Fruit fly (Drosophila melanogaster): Measurements from ENCODE around the gene CG13924.
A peak's percentile ranks its signal among the peaks of the same experiment; 100 is the strongest.

CG13924 gene

DNA sequence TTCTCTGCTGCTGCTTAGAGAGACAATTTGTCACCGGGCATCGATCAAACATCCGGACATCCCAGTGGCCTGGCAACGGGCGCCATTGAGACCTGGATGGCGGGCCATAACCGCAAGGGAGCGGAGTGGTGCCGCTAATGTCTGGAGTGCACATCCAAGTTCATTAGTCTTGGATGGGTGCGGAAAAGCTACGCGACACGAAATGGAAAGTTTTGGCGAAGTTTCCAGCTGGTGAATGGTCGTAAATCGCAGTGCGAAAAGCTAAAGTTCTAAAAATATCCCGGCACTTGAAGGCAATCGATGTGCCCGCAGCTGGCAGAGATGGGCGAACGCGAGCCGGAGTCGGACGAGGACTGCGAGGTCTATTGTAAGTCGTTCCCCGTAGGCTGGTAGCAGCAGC lies at the start of gene CG13924:
CG13924 (plus strand) TSS at position 301 of the 400 bp plus-strand sequence.
- TF ChIP-seq CG17801 (GFP tag; optimal IDR thresholded peaks at IDR 0.05; ENCODE audit: partially characterized antibody): no peak

DNA sequence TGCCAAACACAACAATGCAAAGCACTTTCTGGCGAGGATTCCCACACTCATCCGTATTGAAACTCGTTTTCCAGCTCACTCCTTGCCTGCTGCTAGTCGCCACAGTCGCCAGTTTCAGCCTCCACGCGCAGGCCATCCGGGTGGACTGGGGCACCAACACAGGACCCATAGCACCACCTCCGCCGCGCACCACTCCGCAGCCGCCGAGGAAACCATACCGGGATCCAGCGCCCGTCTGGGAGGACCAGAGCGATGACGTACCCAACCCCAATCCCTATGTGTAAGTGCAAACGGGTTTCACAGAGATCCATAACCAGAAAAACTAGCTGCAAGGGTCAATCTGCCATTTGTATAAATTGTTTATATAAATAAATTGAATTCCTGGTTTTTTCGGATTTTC lies 48.7 kb upstream of the CG13924 start:
- no peak for TF ChIP-seq CG17801 (GFP tag; optimal IDR thresholded peaks at IDR 0.05; ENCODE audit: partially characterized antibody)

dm6 chr3L:1822365-1822764 lies 47.5 kb upstream of the CG13924 start:
- no peak for TF ChIP-seq CG17801 (GFP tag; optimal IDR thresholded peaks at IDR 0.05; ENCODE audit: partially characterized antibody)

dm6 chr3L:1827809-1828371 lies 41.9 kb upstream of the CG13924 start:
- no peak for TF ChIP-seq CG17801 (GFP tag; optimal IDR thresholded peaks at IDR 0.05; ENCODE audit: partially characterized antibody)

DNA sequence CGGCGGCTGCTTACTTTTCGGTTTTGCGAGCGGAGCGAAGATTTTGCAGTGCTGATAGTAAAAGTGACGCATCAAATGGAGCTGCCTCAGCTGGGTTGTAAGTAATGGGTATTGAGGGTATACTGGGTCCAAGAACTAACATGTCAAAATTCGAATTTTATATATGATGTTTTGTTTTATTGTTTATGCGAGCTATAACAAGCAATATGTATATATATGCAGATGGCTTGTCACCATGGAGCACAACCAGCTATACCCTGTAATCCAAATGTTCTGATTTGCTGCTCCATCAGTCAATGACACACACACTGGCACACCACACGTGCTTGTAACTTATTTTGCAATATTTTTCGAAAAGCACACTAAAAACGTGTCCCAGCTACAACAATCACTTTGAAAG lies 40.3 kb upstream of the CG13924 start:
- no peak for TF ChIP-seq CG17801 (GFP tag; optimal IDR thresholded peaks at IDR 0.05; ENCODE audit: partially characterized antibody)

DNA sequence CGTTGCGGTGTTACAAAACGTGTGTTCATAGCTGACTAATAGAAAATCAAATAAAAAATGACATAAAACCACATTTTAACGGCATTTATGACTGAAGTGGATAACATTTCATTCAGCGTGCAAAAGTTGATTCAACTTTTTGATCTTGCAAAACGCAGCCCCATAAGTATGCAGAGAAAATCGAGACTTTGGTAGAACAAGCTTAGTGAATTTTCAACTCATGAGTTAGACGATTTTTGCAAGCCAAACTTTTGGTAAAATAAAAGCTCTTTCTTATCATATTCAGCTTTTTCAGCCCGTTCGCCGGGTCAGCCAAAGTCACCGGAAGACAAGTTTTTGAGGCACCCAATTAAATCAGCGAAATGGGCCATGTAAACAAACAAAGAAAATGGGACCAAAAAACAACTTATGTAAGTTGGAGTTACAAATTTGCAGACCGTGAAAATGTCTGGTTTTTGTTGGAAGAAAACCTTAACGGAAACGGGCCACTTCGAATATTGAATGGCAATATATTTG lies 38.0 kb upstream of the CG13924 start, which contains the start of gene Cpr62Ba:
Cpr62Ba (minus strand) TSS at position 31 of the 516 bp plus-strand sequence.
- no peak for TF ChIP-seq CG17801 (GFP tag; optimal IDR thresholded peaks at IDR 0.05; ENCODE audit: partially characterized antibody)

- no peak for TF ChIP-seq CG17801 (GFP tag; optimal IDR thresholded peaks at IDR 0.05; ENCODE audit: partially characterized antibody)
Observed at dm6 chr3L:1835064-1835463, 34.8 kb upstream of the CG13924 start, which contains the start of gene Cpr62Bb. Gene Cpr62Bb, minus strand, starts transcription at chr3L:1835164.

- no peak for TF ChIP-seq CG17801 (GFP tag; optimal IDR thresholded peaks at IDR 0.05; ENCODE audit: partially characterized antibody)
Observed at dm6 chr3L:1841984-1842383, 27.8 kb upstream of the CG13924 start, which contains the start of gene Cpr62Bc. Gene Cpr62Bc, minus strand, starts transcription at chr3L:1842084.

dm6 chr3L:1844600-1844999 lies 25.2 kb upstream of the CG13924 start:
- TF ChIP-seq CG17801 (GFP tag; optimal IDR thresholded peaks at IDR 0.05; ENCODE audit: partially characterized antibody): no peak

DNA sequence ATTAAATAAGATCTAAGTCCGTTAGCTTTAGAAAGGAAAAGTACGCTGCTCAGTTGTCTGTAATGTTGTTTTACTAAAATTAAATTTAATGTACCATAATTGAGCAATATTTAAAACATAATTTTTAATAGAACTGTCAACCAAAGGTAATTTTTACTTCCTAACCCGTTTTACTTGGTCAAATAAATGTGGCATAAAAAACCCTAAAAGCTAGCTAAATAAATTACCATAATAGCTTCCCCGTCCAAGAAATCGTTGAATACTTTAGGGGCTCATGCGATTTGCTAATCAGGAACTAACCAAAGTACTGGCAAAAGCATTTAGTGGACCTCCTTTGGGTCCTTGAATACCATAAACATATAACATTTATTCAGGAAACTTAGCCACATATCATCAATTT lies 19.3 kb upstream of the CG13924 start:
- TF ChIP-seq CG17801 (GFP tag; optimal IDR thresholded peaks at IDR 0.05; ENCODE audit: partially characterized antibody): no peak

DNA sequence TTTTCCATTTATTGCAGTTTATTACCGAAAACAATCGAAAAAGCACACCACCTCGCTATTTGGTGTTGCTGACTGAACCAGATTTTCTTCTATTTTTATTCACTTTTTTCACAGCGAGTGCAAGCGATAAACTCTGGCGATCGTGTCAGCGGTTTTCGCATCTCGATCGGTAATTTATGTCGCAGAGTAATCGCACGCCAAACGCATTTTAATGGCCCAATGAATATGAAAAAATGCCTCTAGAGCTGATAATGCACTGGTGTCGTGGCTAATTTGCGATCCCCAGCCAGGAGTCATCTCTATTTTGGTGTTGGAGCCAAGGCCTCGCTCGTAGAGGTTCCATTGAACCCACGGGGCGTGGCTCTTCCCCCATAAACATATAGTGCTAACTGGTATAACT lies 16.5 kb upstream of the CG13924 start:
- no peak for TF ChIP-seq CG17801 (GFP tag; optimal IDR thresholded peaks at IDR 0.05; ENCODE audit: partially characterized antibody)

- no peak for TF ChIP-seq CG17801 (GFP tag; optimal IDR thresholded peaks at IDR 0.05; ENCODE audit: partially characterized antibody)
Observed at dm6 chr3L:1855491-1855890, 14.3 kb upstream of the CG13924 start, which contains the start of gene CNMa. Gene CNMa, minus strand, starts transcription at chr3L:1855591.

DNA sequence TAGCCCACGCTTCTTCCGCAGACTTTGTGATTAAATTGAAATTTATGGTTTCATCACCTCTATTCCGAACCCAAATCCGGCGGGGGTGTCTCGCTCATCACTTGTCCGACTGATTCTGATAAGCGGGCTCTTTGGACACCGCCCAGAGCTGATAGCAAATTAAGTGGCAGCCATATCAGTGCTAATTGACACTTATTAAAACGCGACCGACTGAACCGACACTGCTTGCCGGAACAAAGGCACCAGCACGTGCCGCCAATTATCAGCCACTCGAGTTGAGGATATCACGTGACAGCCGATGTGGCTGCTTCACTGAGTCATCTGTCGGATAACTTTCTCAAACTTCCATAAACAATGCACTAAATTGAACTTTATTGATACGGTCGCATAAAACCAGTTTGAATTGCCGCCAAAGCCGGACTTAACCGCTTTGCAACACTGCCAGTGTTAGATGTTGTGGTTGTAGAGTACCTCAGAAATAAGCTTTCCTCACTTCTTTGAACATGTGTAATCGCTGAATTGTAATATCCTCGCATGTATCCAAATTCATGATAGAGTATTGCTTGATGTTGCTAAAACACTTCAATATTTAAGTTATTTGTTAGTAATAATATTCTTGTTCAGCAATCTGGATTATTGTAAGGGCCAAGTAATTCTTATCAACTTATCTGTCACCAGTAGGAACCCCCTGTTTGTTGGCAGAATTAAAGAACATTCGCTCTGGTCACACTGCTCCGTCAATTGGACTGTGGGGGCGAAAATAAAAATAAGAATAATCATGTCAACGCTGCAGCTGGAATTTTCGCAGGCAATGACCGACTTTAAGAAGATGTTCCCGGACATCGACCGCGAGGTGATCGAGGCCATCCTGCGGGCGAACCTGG lies 13.1 kb upstream of the CG13924 start, which contains the start of gene CG12024:
CG12024 (plus strand) TSS at position 699 of the 884 bp plus-strand sequence.
- TF ChIP-seq CG17801 (GFP tag; optimal IDR thresholded peaks at IDR 0.05; ENCODE audit: partially characterized antibody): peak; percentile 58

DNA sequence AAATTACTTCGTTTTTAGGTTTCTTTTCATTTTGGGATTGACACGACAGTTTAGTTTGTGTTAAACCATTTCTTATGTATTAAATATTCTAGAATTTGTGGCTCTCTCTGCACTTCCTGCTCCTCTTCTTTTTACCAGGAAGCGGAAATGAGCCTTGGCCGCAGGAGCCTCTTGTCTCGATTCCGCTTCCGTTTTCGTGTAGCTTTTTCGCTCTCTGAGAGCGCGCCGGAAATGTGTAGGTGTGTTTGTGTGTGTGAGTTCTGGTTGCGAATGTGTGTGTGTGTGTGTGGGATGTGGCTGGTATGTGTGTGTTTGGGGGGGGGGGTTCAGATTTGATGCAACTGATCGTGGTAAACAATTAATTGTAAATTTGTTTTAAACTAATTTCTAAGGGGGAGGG lies 10.3 kb upstream of the CG13924 start:
- TF ChIP-seq CG17801 (GFP tag; optimal IDR thresholded peaks at IDR 0.05; ENCODE audit: partially characterized antibody): peak; percentile 22

- TF ChIP-seq CG17801 (GFP tag; optimal IDR thresholded peaks at IDR 0.05; ENCODE audit: partially characterized antibody): no peak
Observed at dm6 chr3L:1860749-1861148, 9.1 kb upstream of the CG13924 start.

DNA sequence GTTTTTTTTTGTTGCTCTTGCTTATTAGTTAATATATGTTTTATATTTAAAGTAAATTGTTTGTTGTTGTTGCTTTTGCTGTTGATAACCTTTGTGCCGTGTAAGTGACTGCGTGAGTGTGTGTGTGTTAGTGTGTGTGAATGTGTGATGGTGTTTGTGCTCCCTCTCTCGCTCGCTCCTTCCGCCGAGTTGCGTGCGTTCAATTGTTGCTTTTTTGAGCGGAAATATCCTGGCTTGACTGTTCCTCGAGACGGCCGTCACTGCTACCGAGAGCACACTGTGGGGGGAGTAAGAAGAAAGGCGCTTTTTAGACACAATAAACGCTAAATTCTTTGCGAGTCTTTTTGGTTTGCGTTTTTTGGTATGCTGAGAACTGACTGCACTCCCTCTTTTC lies 8.4 kb upstream of the CG13924 start:
- no peak for TF ChIP-seq CG17801 (GFP tag; optimal IDR thresholded peaks at IDR 0.05; ENCODE audit: partially characterized antibody)
